Fruit fly (Drosophila melanogaster): ENCODE data around the gene stx.
A peak's percentile ranks its signal among the peaks of the same experiment; 100 is the strongest.

The stx gene

DNA sequence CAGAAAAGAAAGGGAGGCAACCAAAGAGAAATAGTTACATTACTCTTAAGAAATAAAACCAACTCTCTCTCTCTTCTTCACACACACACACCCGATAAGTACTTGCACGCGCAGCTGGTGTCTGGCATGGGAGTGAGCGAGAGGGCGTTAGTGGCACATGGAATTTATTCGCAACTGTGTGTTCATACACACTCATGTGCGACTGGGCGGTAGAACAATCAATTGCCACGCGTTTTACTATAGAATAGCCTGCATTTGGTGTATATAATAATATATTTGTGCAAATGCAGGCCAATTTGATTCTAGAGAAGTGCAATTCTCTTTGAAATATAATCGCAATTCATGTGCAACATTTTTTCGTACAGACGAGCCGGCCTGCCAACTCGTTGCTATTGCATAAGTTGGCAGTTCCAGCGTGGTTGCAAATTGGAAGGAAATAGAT lies 41.2 kb upstream of the stx start (continued):
- no peak for TF ChIP-seq dac (GFP tag; optimal IDR thresholded peaks at IDR 0.05)
- TF ChIP-seq acj6 (GFP tag; optimal IDR thresholded peaks at IDR 0.05): no peak
- TF ChIP-seq CG11902 (GFP tag; optimal IDR thresholded peaks at IDR 0.05): no peak
- TF ChIP-seq Blimp-1 (GFP tag; optimal IDR thresholded peaks at IDR 0.05): no peak
- TF ChIP-seq Sox102F (GFP tag; optimal IDR thresholded peaks at IDR 0.05): peak; percentile 32
- TF ChIP-seq CG11762 (GFP tag; optimal IDR thresholded peaks at IDR 0.05; ENCODE audit: insufficient read depth): no peak
- TF ChIP-seq CG6276 (GFP tag; optimal IDR thresholded peaks at IDR 0.05): no peak
- TF ChIP-seq CG15336 (GFP tag; IDR thresholded peaks at IDR 0.05): no peak
- TF ChIP-seq Ets96B (tag; optimal IDR thresholded peaks at IDR 0.05): no peak
- TF ChIP-seq CG10631 (GFP tag; optimal IDR thresholded peaks at IDR 0.05): no peak
- TF ChIP-seq Eip75B (GFP tag; optimal IDR thresholded peaks at IDR 0.05): no peak
- TF ChIP-seq net (GFP tag; optimal IDR thresholded peaks at IDR 0.05): no peak
- TF ChIP-seq CG10669 (GFP tag; optimal IDR thresholded peaks at IDR 0.05): no peak
- no peak for TF ChIP-seq CG32006 (GFP tag; optimal IDR thresholded peaks at IDR 0.05)
- TF ChIP-seq topi (GFP tag; optimal IDR thresholded peaks at IDR 0.05): no peak
- no peak for TF ChIP-seq OdsH (GFP tag; optimal IDR thresholded peaks at IDR 0.05)
- TF ChIP-seq svp (GFP tag): no peak
- TF ChIP-seq lz (GFP tag; optimal IDR thresholded peaks at IDR 0.05): no peak
- no peak for TF ChIP-seq Lpt (GFP tag; optimal IDR thresholded peaks at IDR 0.05)
- no peak for TF ChIP-seq CG11294 (GFP tag; IDR thresholded peaks at IDR 0.05)
- TF ChIP-seq eg (GFP tag; IDR thresholded peaks at IDR 0.05): no peak
- TF ChIP-seq CG3919 (GFP tag; optimal IDR thresholded peaks at IDR 0.05): peak; percentile 26
- TF ChIP-seq CG6792 (GFP tag; optimal IDR thresholded peaks at IDR 0.05): no peak
- peak; percentile 27 for TF ChIP-seq CG6854 (GFP tag; optimal IDR thresholded peaks at IDR 0.05)
- no peak for TF ChIP-seq Eip93F (GFP tag; optimal IDR thresholded peaks at IDR 0.05)
- TF ChIP-seq CG8119 (GFP tag; IDR thresholded peaks at IDR 0.05): no peak
- TF ChIP-seq fkh (GFP tag; optimal IDR thresholded peaks at IDR 0.05): no peak
- TF ChIP-seq CG9139 (GFP tag; optimal IDR thresholded peaks at IDR 0.05): no peak
- TF ChIP-seq CG3032 (tag; optimal IDR thresholded peaks at IDR 0.05): no peak

dm6 chrX:10784812-10785638 lies 40.3 kb upstream of the stx start:
- peak; percentile 19 for TF ChIP-seq CG11762 (GFP tag; optimal IDR thresholded peaks at IDR 0.05; ENCODE audit: insufficient read depth)
- no peak for TF ChIP-seq fd59A (GFP tag; optimal IDR thresholded peaks at IDR 0.05)
- TF ChIP-seq OdsH (GFP tag; optimal IDR thresholded peaks at IDR 0.05): peak; percentile 20
- TF ChIP-seq CG9139 (GFP tag; optimal IDR thresholded peaks at IDR 0.05): no peak
- no peak for TF ChIP-seq Smox (GFP tag; optimal IDR thresholded peaks at IDR 0.05)
- TF ChIP-seq Ets96B (tag; optimal IDR thresholded peaks at IDR 0.05): no peak
- peak; percentile 13 for TF ChIP-seq Hr4 (GFP tag; optimal IDR thresholded peaks at IDR 0.05)
- TF ChIP-seq cyc (GFP tag; optimal IDR thresholded peaks at IDR 0.05): no peak
- no peak for TF ChIP-seq CG3919 (GFP tag; optimal IDR thresholded peaks at IDR 0.05)
- no peak for TF ChIP-seq Sox14 (GFP tag; optimal IDR thresholded peaks at IDR 0.05)
- TF ChIP-seq CG4318 (GFP tag; optimal IDR thresholded peaks at IDR 0.05): peak; percentile 20
- TF ChIP-seq acj6 (GFP tag; optimal IDR thresholded peaks at IDR 0.05): no peak
- no peak for TF ChIP-seq CG34406 (GFP tag; optimal IDR thresholded peaks at IDR 0.05)
- peak; percentile 47 for TF ChIP-seq Eip78C (GFP tag)
- TF ChIP-seq CG10669 (GFP tag; optimal IDR thresholded peaks at IDR 0.05): no peak
- TF ChIP-seq vri (GFP tag; optimal IDR thresholded peaks at IDR 0.05): peak; percentile 77
- no peak for TF ChIP-seq CG1621 (tag; optimal IDR thresholded peaks at IDR 0.05)
- TF ChIP-seq CG11294 (GFP tag; IDR thresholded peaks at IDR 0.05): no peak
- no peak for TF ChIP-seq Sox15 (GFP tag; optimal IDR thresholded peaks at IDR 0.05)
- no peak for TF ChIP-seq CG8632 (GFP tag; optimal IDR thresholded peaks at IDR 0.05)
- no peak for TF ChIP-seq CG6276 (GFP tag; optimal IDR thresholded peaks at IDR 0.05)
- peak; percentile 49 for TF ChIP-seq CG32006 (GFP tag; optimal IDR thresholded peaks at IDR 0.05)
- no peak for TF ChIP-seq CG7368 (GFP tag; optimal IDR thresholded peaks at IDR 0.05)
- TF ChIP-seq Blimp-1 (GFP tag; optimal IDR thresholded peaks at IDR 0.05): no peak
- no peak for TF ChIP-seq pdm3 (GFP tag; optimal IDR thresholded peaks at IDR 0.05)
- peak; percentile 29; the same call in 1 of the 3 replicates for TF ChIP-seq CG8119 (GFP tag; IDR thresholded peaks at IDR 0.05)
- TF ChIP-seq CG6808 (GFP tag; optimal IDR thresholded peaks at IDR 0.05): no peak
- no peak for TF ChIP-seq Ets21C (GFP tag; optimal IDR thresholded peaks at IDR 0.05)
- TF ChIP-seq net (GFP tag; optimal IDR thresholded peaks at IDR 0.05): no peak
- no peak for TF ChIP-seq CG6163 (GFP tag; IDR thresholded peaks at IDR 0.05)
- TF ChIP-seq eg (GFP tag; IDR thresholded peaks at IDR 0.05): no peak
- no peak for TF ChIP-seq Lpt (GFP tag; optimal IDR thresholded peaks at IDR 0.05)
- TF ChIP-seq fd85E (GFP tag; optimal IDR thresholded peaks at IDR 0.05): no peak
- TF ChIP-seq achi (GFP tag; optimal IDR thresholded peaks at IDR 0.05): no peak
- no peak for TF ChIP-seq CG10631 (GFP tag; optimal IDR thresholded peaks at IDR 0.05)
